Worm (Caenorhabditis elegans) whole organism, late embryonic: ENCODE results near the gene npr-39.
"Not testable (repeated sequence)": the region's sequence is repeated elsewhere in the genome, so short reads cannot be mapped to it uniquely, and the experiment has no call there.

Experiments used
- K09A11.1 ChIP-seq: sonication (generic microtip); optimal IDR thresholded peaks from 2 replicates; lab custom pipeline; 2017; ENCODE audit warnings: antibody characterized with exemption, mild to moderate bottlenecking, missing genetic modification characterization, missing compliant biosample characterization; ENCODE audit not compliant: insufficient read depth
- ama-1 ChIP-seq: fragments of 150-350 bp; optimal IDR thresholded peaks from 2 replicates; lab custom pipeline; 2014
- ceh-31 ChIP-seq: sonication (generic microtip); optimal IDR thresholded peaks from 2 replicates; lab custom pipeline; 2016; ENCODE audit warnings: missing genetic modification characterization, missing compliant biosample characterization
- elt-2 ChIP-seq: sonication (generic microtip); optimal IDR thresholded peaks from 2 replicates; lab custom pipeline; 2016; ENCODE audit warnings: missing genetic modification reagents, missing genetic modification characterization, missing compliant biosample characterization
- hlh-6 ChIP-seq: sonication (generic microtip); optimal IDR thresholded peaks from 2 replicates; lab custom pipeline; 2016; ENCODE audit warnings: missing genotype, missing genetic modification characterization, missing compliant biosample characterization
- nfya-1 ChIP-seq: sonication (generic microtip); optimal IDR thresholded peaks from 2 replicates; lab custom pipeline; 2017; ENCODE audit warnings: missing genetic modification characterization, mild to moderate bottlenecking, missing compliant biosample characterization, antibody characterized with exemption, moderate library complexity
- pat-9 ChIP-seq: fragments of 200-800 bp; sonication (Bioruptor generic); optimal IDR thresholded peaks from 2 replicates; lab custom pipeline; 2018; ENCODE audit warnings: mild to moderate bottlenecking, missing genetic modification characterization, moderate library complexity, missing compliant biosample characterization
- pros-1 ChIP-seq: fragments of 150-350 bp; optimal IDR thresholded peaks from 2 replicates; lab custom pipeline; 2014; ENCODE audit warnings: missing biosample characterization, missing genetic modification reagents, missing genetic modification characterization
- rnt-1 ChIP-seq: sonication (generic microtip); optimal IDR thresholded peaks from 2 replicates; lab custom pipeline; 2016; ENCODE audit warnings: missing genetic modification characterization, missing compliant biosample characterization
- syd-9 ChIP-seq: sonication (generic microtip); optimal IDR thresholded peaks from 2 replicates; lab custom pipeline; 2016; ENCODE audit warnings: mild to moderate bottlenecking, missing genetic modification characterization, moderate library complexity, missing compliant biosample characterization
- unc-42 ChIP-seq: sonication (generic microtip); optimal IDR thresholded peaks from 2 replicates; lab custom pipeline; 2016; ENCODE audit warnings: missing genotype, missing genetic modification characterization, missing compliant biosample characterization

DNA sequence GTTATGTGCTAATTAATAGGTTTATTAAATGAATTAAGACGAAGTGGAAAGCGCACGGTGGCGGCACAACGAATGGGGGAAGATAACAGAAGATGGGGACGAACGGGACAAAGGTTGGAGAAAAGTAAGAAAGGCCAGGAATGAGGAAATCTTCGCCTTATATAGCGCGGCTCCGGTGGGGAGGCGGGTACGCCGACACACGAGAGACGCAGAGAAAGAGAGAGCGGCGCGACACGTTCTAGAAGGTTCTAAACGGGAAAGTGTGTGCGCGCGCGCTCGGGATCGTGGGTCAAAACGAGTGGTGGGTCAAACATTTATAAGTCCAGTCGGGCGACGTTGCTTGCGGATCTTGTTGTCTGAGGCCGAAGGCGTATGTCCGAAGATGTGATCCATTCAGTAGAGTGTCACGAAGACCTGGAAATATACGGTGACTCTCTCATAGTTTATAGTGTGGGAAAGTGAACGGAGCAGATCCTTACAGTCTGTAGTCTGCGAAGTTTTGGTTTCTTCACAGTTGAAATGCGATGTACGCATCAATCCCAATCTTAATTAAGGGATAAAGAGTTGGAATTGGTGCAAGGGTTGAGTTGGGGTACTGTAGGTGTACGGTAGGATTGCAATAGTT, 17.6 kb upstream of the npr-39 start:
- TF ChIP-seq ceh-31 (tag; lab: Kevin White, UChicago); pat-9; pros-1 (tag; lab: Kevin White, UChicago); unc-42 (tag; lab: Kevin White, UChicago); nfya-1; rnt-1 (tag; lab: Kevin White, UChicago); hlh-6; syd-9 (tag; lab: Kevin White, UChicago); elt-2 (tag; lab: Kevin White, UChicago); ama-1 (lab: Kevin White, UChicago); K09A11.1 (tag; lab: Kevin White, UChicago): not testable (repeated sequence)
